Fruit fly (Drosophila melanogaster): ENCODE results near the gene CG8036.

Gene CG8036

dm6 chr3R:8711890-8712449 lies 44.3 kb downstream of the CG8036 start (continued):
- TF ChIP-seq dsx (GFP tag; optimal IDR thresholded peaks at IDR 0.05; ENCODE audit: poor library complexity, severe bottlenecking) (no peak), CG9139 (GFP tag; optimal IDR thresholded peaks at IDR 0.05) (no peak), CG11762 (GFP tag; optimal IDR thresholded peaks at IDR 0.05; ENCODE audit: insufficient read depth) (no peak)

dm6 chr3R:8712722-8713131 lies 45.1 kb downstream of the CG8036 start, which contains the start of gene CG8112:
Gene CG8112 (plus strand): TSS chr3R:8712933.
- TF ChIP-seq Sox15 (GFP tag; optimal IDR thresholded peaks at IDR 0.05) (no peak), CG3032 (tag; optimal IDR thresholded peaks at IDR 0.05) (peak; percentile 28), ss (GFP tag; optimal IDR thresholded peaks at IDR 0.05) (peak in 1 of 2 experiments; percentile 16), Eip78C (GFP tag) (peak; percentile 63), CG32006 (GFP tag; optimal IDR thresholded peaks at IDR 0.05) (peak; percentile 74), CG8632 (GFP tag; optimal IDR thresholded peaks at IDR 0.05) (peak; percentile 59), fd85E (GFP tag; optimal IDR thresholded peaks at IDR 0.05) (no peak), CG10631 (GFP tag; optimal IDR thresholded peaks at IDR 0.05) (peak; percentile 19), spab (GFP tag; optimal IDR thresholded peaks at IDR 0.05) (peak; percentile 3), svp (GFP tag) (peak; percentile 78), achi (GFP tag; optimal IDR thresholded peaks at IDR 0.05) (peak; percentile 46), CG4318 (GFP tag; optimal IDR thresholded peaks at IDR 0.05) (no peak), fkh (GFP tag; optimal IDR thresholded peaks at IDR 0.05) (peak; percentile 9), dsx (GFP tag; optimal IDR thresholded peaks at IDR 0.05; ENCODE audit: poor library complexity, severe bottlenecking) (peak; percentile 21), Hr4 (GFP tag; optimal IDR thresholded peaks at IDR 0.05) (no peak), topi (GFP tag; optimal IDR thresholded peaks at IDR 0.05) (peak; percentile 2), CG6163 (GFP tag; IDR thresholded peaks at IDR 0.05) (peak; percentile 64), Met (GFP tag; optimal IDR thresholded peaks at IDR 0.05) (no peak), CG6808 (GFP tag; optimal IDR thresholded peaks at IDR 0.05) (no peak), Blimp-1 (GFP tag; optimal IDR thresholded peaks at IDR 0.05) (peak; percentile 23), esn (GFP tag; optimal IDR thresholded peaks at IDR 0.05) (peak; percentile 52), CG34406 (GFP tag; optimal IDR thresholded peaks at IDR 0.05) (peak; percentile 47), OdsH (GFP tag; optimal IDR thresholded peaks at IDR 0.05) (peak; percentile 14), pdm3 (GFP tag; optimal IDR thresholded peaks at IDR 0.05) (no peak), acj6 (GFP tag; optimal IDR thresholded peaks at IDR 0.05) (peak; percentile 27), CG3919 (GFP tag; optimal IDR thresholded peaks at IDR 0.05) (peak; percentile 34), eg (GFP tag; IDR thresholded peaks at IDR 0.05) (peak; percentile 41; the same call in 2 of the 3 replicates), salr (GFP tag; optimal IDR thresholded peaks at IDR 0.05) (peak in 1 of 2 experiments; percentile 14), CG6276 (GFP tag; optimal IDR thresholded peaks at IDR 0.05) (peak; percentile 1), CG7368 (GFP tag; optimal IDR thresholded peaks at IDR 0.05) (no peak)

dm6 chr3R:8715371-8715770 lies 47.7 kb downstream of the CG8036 start:
- TF ChIP-seq fkh (GFP tag; optimal IDR thresholded peaks at IDR 0.05) (peak; percentile 64), Met (GFP tag; optimal IDR thresholded peaks at IDR 0.05) (no peak)

- TF ChIP-seq CG11294 (GFP tag; IDR thresholded peaks at IDR 0.05) (no peak), Hr4 (GFP tag; optimal IDR thresholded peaks at IDR 0.05) (no peak), CG6276 (GFP tag; optimal IDR thresholded peaks at IDR 0.05) (peak; percentile 66), CG6808 (GFP tag; optimal IDR thresholded peaks at IDR 0.05) (peak; percentile 37), Hr39 (GFP tag; optimal IDR thresholded peaks at IDR 0.05) (no peak), net (GFP tag; optimal IDR thresholded peaks at IDR 0.05) (peak; percentile 7), CG6854 (GFP tag; optimal IDR thresholded peaks at IDR 0.05) (peak; percentile 27), pdm3 (GFP tag; optimal IDR thresholded peaks at IDR 0.05) (no peak), CG6163 (GFP tag; IDR thresholded peaks at IDR 0.05) (no peak), Smox (GFP tag; optimal IDR thresholded peaks at IDR 0.05) (no peak), dsx (GFP tag; optimal IDR thresholded peaks at IDR 0.05; ENCODE audit: poor library complexity, severe bottlenecking) (no peak), ss (GFP tag; optimal IDR thresholded peaks at IDR 0.05) (peak in 1 of 2 experiments; percentile 61), vri (GFP tag; optimal IDR thresholded peaks at IDR 0.05) (peak; percentile 65), Eip78C (GFP tag) (peak; percentile 69), fd59A (GFP tag; optimal IDR thresholded peaks at IDR 0.05) (no peak), CG31627 (GFP tag; optimal IDR thresholded peaks at IDR 0.05) (no peak), Sox14 (GFP tag; optimal IDR thresholded peaks at IDR 0.05) (peak; percentile 20), fkh (GFP tag; optimal IDR thresholded peaks at IDR 0.05) (peak; percentile 9), CG7368 (GFP tag; optimal IDR thresholded peaks at IDR 0.05) (no peak), Eip75B (GFP tag; optimal IDR thresholded peaks at IDR 0.05) (peak; percentile 23), CG15336 (GFP tag; IDR thresholded peaks at IDR 0.05) (no peak)
Measured at dm6 chr3R:8715851-8716550, 48.3 kb downstream of the CG8036 start, which contains the start of gene TMEM216. Gene TMEM216 (plus strand): TSS chr3R:8716243.
